Worm (Caenorhabditis elegans): ENCODE measurements around the gene msp-53.
"Not testable (repeated sequence)": the region's sequence is repeated elsewhere in the genome, so short reads cannot be mapped to it uniquely, and the experiment has no call there.

ce11 chrIV:5016461-5016860 is 48.4 kb downstream of the msp-53 start, which contains the start of gene ssq-4:
- not testable (repeated sequence) for TF ChIP-seq ama-1 (optimal IDR thresholded peaks at IDR 0.05); flt-1 (GFP tag; IDR thresholded peaks at IDR 0.05); aly-1 (tag; optimal IDR thresholded peaks at IDR 0.05)
